Worm (Caenorhabditis elegans): Measurements from ENCODE around the gene E04F6.15.
A peak's percentile ranks its signal among the peaks of the same experiment; 100 is the strongest.

Gene E04F6.15

DNA sequence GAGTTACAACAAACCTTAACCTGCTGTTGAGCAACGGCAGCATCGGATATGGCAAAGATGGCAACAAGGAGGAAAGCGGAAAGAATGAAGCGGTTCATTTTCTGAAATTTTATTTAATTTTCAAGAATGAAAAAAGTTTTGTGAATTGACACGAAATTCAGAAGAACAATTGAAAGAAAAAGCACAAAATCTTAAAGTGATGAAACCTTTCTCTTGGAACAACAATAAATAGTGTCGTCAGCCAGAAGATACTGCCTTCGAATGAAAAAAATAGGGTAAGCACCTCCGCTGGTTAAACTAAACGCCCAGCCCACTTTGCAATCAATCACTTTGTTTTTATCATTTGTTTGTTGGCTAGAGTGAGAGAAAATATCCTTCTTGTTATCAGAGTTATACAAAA, 2.0 kb upstream of the E04F6.15 start, which contains the start of gene E04F6.9:
TSS of gene E04F6.9 (minus strand) at position 101 of the 400 bp plus-strand sequence.
- TF ChIP-seq unc-39 (tag; optimal IDR thresholded peaks at IDR 0.05) = no peak

DNA sequence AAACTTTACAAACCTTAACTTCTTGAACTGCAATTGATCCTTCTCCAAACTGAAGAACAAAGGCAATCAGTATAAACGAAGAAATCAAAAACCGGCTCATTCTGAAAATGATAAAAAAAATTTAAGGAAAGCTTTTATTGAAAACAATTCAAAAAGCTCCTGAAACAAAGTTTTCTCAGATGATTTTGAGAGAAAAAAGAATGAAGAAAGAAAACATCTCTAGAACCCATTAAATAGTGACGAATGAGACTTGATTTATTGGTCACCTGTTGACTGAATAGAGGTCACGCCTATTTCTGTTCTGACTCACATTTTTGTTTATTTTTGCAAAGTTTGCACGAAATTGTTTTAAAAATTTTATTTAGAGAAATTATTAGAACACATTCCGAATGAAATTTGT, 1.2 kb upstream of the E04F6.15 start, which contains the start of gene E04F6.8:
TSS of gene E04F6.8 (minus strand) at position 101 of the 400 bp plus-strand sequence.
- TF ChIP-seq gmeb-1 (tag; optimal IDR thresholded peaks at IDR 0.05) (no peak), lsy-2 (tag; optimal IDR thresholded peaks at IDR 0.05) (peak in 1 of 2 experiments; percentile 36), nhr-21 (tag; optimal IDR thresholded peaks at IDR 0.05) (no peak)

DNA sequence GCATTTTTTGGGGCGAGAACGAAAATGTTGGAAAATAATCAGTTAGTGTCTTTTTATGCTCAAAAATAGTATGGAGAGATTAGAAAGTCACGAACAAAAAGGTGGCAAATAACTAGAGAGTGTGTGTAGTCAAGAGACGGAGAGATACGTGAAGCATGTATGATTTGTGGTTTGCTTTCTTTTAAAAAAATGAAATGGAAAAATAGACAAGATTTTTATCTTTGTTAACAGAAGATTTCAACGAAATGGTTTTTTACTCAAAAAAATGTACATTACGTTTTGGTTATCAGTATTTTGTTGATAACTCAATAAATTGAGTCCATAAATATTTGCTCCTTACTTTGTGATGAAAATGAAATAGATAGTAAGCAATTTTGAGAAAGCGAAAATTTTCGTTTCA, 1.9 kb downstream of the E04F6.15 start, which contains the start of gene dhs-7:
TSS of gene dhs-7 (minus strand) at position 277 of the 400 bp plus-strand sequence.
- TF ChIP-seq crh-2 (tag; optimal IDR thresholded peaks at IDR 0.05) = no peak
- TF ChIP-seq ceh-16 (tag; optimal IDR thresholded peaks at IDR 0.05) = no peak
- no peak for TF ChIP-seq nhr-129 (tag; optimal IDR thresholded peaks at IDR 0.05)
- no peak for TF ChIP-seq nhr-23 (tag; optimal IDR thresholded peaks at IDR 0.05)
- no peak for TF ChIP-seq lsy-2 (tag; optimal IDR thresholded peaks at IDR 0.05)
- no peak for TF ChIP-seq dmd-4 (tag; optimal IDR thresholded peaks at IDR 0.05)

DNA sequence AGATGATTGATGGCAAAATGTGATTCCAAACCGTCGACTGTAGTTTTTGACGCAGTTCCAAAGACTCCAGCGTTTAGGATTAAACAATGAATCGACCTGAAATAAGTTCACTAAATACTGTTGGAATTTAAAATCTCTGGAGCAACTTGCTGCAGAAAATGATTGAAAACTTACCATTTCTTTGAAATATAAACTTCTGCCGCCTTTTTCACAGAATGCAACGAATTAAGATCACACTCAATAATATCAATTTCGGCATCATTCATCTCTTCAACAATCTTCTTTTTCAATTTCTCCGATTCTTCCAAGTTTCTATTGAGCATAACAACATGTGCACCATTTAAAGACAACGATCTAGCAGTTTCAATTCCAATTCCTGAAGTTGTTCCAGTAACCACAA, 2.4 kb downstream of the E04F6.15 start:
- TF ChIP-seq R02D3.7 (tag; optimal IDR thresholded peaks at IDR 0.05) (no peak), sem-4 (tag; optimal IDR thresholded peaks at IDR 0.05) (no peak), elt-3 (tag; optimal IDR thresholded peaks at IDR 0.05) (no peak), nhr-23 (tag; optimal IDR thresholded peaks at IDR 0.05) (no peak), gmeb-1 (tag; optimal IDR thresholded peaks at IDR 0.05) (no peak), F13H6.1 (tag; optimal IDR thresholded peaks at IDR 0.05) (no peak), nhr-129 (tag; optimal IDR thresholded peaks at IDR 0.05) (no peak), aly-2 (tag; optimal IDR thresholded peaks at IDR 0.05) (no peak), ztf-1 (GFP tag; conservative IDR thresholded peaks at IDR 0.05) (no peak), unc-39 (tag; optimal IDR thresholded peaks at IDR 0.05) (no peak), blmp-1 (tag; optimal IDR thresholded peaks at IDR 0.05; ENCODE audit: insufficient read depth) (no peak), C34F6.9 (tag; optimal IDR thresholded peaks at IDR 0.05) (no peak)

DNA sequence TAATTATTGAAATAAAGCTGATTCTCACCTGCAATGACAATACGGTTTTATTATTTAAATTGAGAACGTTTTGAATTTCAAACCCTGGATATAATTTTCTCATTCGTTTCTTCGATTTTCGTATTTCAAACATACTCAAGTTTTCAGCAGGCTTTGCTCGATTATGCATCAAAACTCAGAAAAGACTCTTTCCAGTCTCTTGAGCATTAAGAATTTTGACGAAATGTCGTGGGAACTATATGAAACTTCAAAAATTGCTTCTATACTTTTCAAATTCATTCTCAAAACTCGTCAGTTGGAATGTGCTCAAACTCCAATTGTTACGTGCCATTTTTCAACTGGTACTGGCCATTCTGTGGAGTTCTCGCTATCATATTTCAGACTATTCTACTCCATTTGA, 4.7 kb downstream of the E04F6.15 start, which contains the start of gene srd-59:
TSS of gene srd-59 (plus strand) at position 301 of the 400 bp plus-strand sequence.
- TF ChIP-seq alr-1 (tag; optimal IDR thresholded peaks at IDR 0.05) (no peak), elt-1 (tag; optimal IDR thresholded peaks at IDR 0.05) (no peak), R02D3.7 (tag; optimal IDR thresholded peaks at IDR 0.05) (no peak), crh-2 (tag; optimal IDR thresholded peaks at IDR 0.05) (no peak), nhr-77 (tag; optimal IDR thresholded peaks at IDR 0.05) (no peak), nhr-237 (tag; optimal IDR thresholded peaks at IDR 0.05) (no peak), blmp-1 (tag; optimal IDR thresholded peaks at IDR 0.05; ENCODE audit: insufficient read depth) (no peak), gmeb-1 (tag; optimal IDR thresholded peaks at IDR 0.05) (no peak), Y55F3AM.14 (GFP tag; optimal IDR thresholded peaks at IDR 0.05) (no peak), ceh-16 (tag; optimal IDR thresholded peaks at IDR 0.05) (no peak), nhr-6 (tag; optimal IDR thresholded peaks at IDR 0.05) (no peak), ztf-1 (GFP tag; conservative IDR thresholded peaks at IDR 0.05) (no peak), mab-5 (tag; optimal IDR thresholded peaks at IDR 0.05) (no peak)

DNA sequence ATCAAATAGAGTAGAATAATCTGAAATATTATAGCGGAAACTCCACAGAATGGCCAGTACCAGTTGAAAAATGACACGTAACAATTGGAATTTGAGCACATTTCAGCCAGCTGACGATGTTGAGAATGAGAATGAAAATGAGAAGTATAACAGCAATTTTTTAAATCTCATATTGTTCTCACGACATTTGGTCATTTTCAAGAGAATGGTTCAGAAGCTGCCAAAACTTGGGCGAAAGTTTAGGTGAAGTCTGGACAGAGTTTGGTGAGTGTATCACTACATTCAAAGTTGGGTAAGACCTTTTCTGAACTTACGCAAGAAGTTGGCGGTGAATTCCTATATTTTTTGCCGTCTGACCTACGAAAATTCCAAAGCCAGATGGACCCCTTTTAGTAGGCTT, 5.1 kb downstream of the E04F6.15 start, which contains the start of gene srd-58:
TSS of gene srd-58 (minus strand) at position 101 of the 400 bp plus-strand sequence.
- TF ChIP-seq unc-62 (GFP tag; optimal IDR thresholded peaks at IDR 0.05) (no peak), crh-2 (tag; optimal IDR thresholded peaks at IDR 0.05) (no peak), snpc-4 (tag; optimal IDR thresholded peaks at IDR 0.05) (no peak), ceh-16 (tag; optimal IDR thresholded peaks at IDR 0.05) (no peak), nhr-6 (tag; optimal IDR thresholded peaks at IDR 0.05) (no peak), R02D3.7 (tag; optimal IDR thresholded peaks at IDR 0.05) (no peak), elt-3 (tag; optimal IDR thresholded peaks at IDR 0.05) (no peak), lin-39 (tag; optimal IDR thresholded peaks at IDR 0.05) (no peak), unc-55 (GFP tag; optimal IDR thresholded peaks at IDR 0.05) (no peak)

DNA sequence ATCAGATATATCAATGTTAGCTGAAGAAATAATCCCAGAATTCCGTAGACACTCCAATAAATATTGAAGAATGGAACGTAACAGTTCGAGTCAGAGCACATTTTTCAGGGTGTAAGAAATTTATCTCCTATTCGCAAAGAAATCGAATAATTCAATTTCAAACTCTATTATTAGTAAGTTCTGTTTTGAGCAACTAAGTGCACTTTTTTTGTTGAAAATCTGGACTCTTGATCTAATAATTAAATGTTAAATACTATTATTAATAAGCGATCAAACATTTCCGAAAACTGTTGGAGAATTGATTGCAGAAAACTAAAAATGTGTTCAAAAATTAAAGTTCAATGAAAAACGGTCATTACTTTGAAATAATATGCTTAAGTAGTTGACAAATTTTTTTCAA, 7.0 kb downstream of the E04F6.15 start, which contains the start of gene srd-56:
TSS of gene srd-56 (minus strand) at position 101 of the 400 bp plus-strand sequence.
- TF ChIP-seq skn-1 (tag; optimal IDR thresholded peaks at IDR 0.05) (no peak), unc-62 (GFP tag; optimal IDR thresholded peaks at IDR 0.05) (no peak), ceh-16 (tag; optimal IDR thresholded peaks at IDR 0.05) (no peak), crh-2 (tag; optimal IDR thresholded peaks at IDR 0.05) (no peak), peb-1 (tag; optimal IDR thresholded peaks at IDR 0.05) (no peak), ztf-4 (tag; optimal IDR thresholded peaks at IDR 0.05) (no peak), nhr-11 (tag; optimal IDR thresholded peaks at IDR 0.05) (no peak), mab-5 (tag; optimal IDR thresholded peaks at IDR 0.05) (no peak), dmd-4 (tag; optimal IDR thresholded peaks at IDR 0.05) (no peak), nhr-12 (tag; optimal IDR thresholded peaks at IDR 0.05) (no peak), unc-39 (tag; optimal IDR thresholded peaks at IDR 0.05) (no peak), nhr-25 (tag; optimal IDR thresholded peaks at IDR 0.05) (no peak), lin-13 (GFP tag; optimal IDR thresholded peaks at IDR 0.05) (no peak), unc-55 (GFP tag; optimal IDR thresholded peaks at IDR 0.05) (no peak), ama-1 (optimal IDR thresholded peaks at IDR 0.05) (no peak)

Data from whole organism, L2 larva.